Fruit fly (Drosophila melanogaster): ENCODE measurements around the gene CG1394.

CG1394 gene

dm6 chrX:11146598-11147176 lies 23.8 kb downstream of the CG1394 start:
- TF ChIP-seq CG17801 (GFP tag; optimal IDR thresholded peaks at IDR 0.05; ENCODE audit: partially characterized antibody): peak; percentile 34

DNA sequence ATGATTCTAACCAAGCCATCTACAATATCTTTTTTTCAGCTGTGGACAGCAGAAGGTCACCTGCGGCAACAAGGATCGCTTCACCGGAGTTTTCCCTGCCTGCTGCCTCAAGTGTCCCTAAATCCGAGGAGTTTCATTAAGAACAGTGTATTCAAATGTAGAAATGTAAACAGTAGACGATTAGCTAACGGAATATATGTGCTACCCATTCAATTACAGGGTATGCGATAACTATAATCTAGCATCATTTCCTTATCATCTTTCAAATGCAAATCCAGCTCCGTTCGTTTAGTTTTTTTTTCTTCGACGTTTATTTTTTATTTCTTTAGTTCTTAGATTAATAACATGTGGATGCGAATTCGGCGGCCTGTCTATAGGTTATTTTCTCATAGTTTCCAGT lies 25.9 kb downstream of the CG1394 start:
- no peak for TF ChIP-seq CG17801 (GFP tag; optimal IDR thresholded peaks at IDR 0.05; ENCODE audit: partially characterized antibody)

DNA sequence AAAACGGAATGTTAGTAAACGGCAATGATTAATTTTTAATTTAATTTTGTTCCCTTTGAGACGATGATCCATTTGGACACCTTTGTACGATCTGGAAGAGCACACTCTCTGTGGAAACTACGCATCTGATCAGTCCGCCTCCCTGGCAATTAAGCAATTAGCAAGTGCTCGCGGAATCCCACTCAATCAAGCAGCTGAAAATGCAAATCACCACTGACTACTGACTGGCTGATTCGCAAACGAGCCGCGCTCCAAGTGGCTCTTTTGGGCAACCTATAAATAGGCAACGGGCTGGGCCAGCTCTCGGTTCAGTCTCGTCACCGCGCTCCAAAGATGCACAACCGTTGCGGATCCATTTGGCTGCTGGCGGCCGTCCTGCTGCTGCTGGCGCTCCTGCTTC lies 26.7 kb downstream of the CG1394 start, which contains the start of gene CG15201:
CG15201 (plus strand) TSS at position 301 of the 400 bp plus-strand sequence.
- TF ChIP-seq CG17801 (GFP tag; optimal IDR thresholded peaks at IDR 0.05; ENCODE audit: partially characterized antibody): no peak

dm6 chrX:11141785-11142591 lies 28.5 kb downstream of the CG1394 start, which contains the start of the genes CG15199 and CG15202:
Gene CG15199 (minus strand): TSS chrX:11141835.
Gene CG15202 (plus strand): TSS chrX:11142541.
- no peak for TF ChIP-seq CG17801 (GFP tag; optimal IDR thresholded peaks at IDR 0.05; ENCODE audit: partially characterized antibody)

- TF ChIP-seq CG17801 (GFP tag; optimal IDR thresholded peaks at IDR 0.05; ENCODE audit: partially characterized antibody): no peak
Measured at dm6 chrX:11140163-11140562, 30.3 kb downstream of the CG1394 start, which contains the start of gene ssp7. Gene ssp7 (minus strand): TSS chrX:11140263.

- TF ChIP-seq CG17801 (GFP tag; optimal IDR thresholded peaks at IDR 0.05; ENCODE audit: partially characterized antibody): peak; percentile 20
Measured at dm6 chrX:11137566-11138186, 32.8 kb downstream of the CG1394 start, which contains the start of gene CDK2AP1. Gene CDK2AP1 (plus strand): TSS chrX:11137859.

- TF ChIP-seq CG17801 (GFP tag; optimal IDR thresholded peaks at IDR 0.05; ENCODE audit: partially characterized antibody): no peak
Measured at dm6 chrX:11136587-11137512, 33.6 kb downstream of the CG1394 start, which contains the start of gene Klp10A. Gene Klp10A (minus strand): TSS chrX:11137118.

dm6 chrX:11135840-11136586 lies 34.5 kb downstream of the CG1394 start:
- TF ChIP-seq CG17801 (GFP tag; optimal IDR thresholded peaks at IDR 0.05; ENCODE audit: partially characterized antibody): no peak

dm6 chrX:11132312-11132711 lies 38.2 kb downstream of the CG1394 start, which contains the start of gene CG44385:
Gene CG44385 (minus strand): TSS chrX:11132412.
- TF ChIP-seq CG17801 (GFP tag; optimal IDR thresholded peaks at IDR 0.05; ENCODE audit: partially characterized antibody): no peak

DNA sequence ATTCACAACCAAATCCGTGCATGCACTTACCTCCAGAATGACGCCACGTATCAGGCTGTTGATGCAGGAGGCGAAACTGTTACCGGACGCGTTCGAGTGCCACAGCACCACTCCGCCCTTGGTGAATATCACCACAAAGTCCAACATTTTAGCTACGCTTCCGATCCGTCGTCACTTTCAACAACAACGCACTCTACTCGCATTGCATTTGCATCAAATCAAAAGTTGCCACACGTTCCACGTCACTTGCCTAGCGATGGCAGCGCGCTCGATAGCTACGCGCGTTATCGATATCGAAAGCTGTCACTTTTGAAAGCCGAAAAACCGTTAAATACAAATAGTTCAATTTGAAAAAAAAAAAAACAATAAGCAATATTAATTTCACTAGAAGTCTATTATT lies 41.6 kb downstream of the CG1394 start, which contains the start of gene SrpRalpha:
SrpRalpha (minus strand) TSS at position 260 of the 400 bp plus-strand sequence.
- TF ChIP-seq CG17801 (GFP tag; optimal IDR thresholded peaks at IDR 0.05; ENCODE audit: partially characterized antibody): peak; percentile 54

- TF ChIP-seq CG17801 (GFP tag; optimal IDR thresholded peaks at IDR 0.05; ENCODE audit: partially characterized antibody): peak; percentile 41
Measured at dm6 chrX:11124749-11125508, 45.5 kb downstream of the CG1394 start, which contains the start of gene Rpt3. Gene Rpt3 (plus strand): TSS chrX:11125101.

DNA sequence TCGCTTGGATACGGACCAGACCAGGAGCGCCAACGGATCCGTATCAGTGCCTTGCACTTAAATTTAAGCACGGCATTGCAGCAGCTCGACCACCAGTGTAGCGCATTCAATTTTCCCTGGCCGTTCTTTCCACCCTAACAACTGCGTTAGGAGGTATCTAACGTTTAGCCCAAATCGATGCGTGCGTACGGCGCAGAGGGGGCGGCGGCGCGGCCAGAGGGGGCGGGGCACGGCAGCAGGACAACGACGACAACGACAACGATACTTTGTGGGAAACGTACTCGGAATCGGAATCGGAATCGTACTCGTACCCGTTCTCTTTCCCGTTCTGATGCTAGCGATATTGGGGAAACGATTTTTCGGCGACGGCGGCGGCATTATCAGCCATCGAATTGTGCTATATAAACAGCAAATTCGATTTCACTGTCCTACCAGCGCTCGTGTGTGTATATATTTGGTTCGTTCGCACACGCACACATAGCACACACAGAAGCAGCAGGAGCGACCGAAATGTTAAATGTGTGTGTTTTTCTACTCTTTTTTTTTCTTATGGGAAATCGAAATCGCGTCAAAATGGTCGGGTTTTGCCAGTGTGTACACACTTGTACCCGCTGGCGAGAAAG lies 46.2 kb downstream of the CG1394 start, which contains the start of gene CG11122:
CG11122 (minus strand) TSS at position 601 of the 623 bp plus-strand sequence.
- no peak for TF ChIP-seq CG17801 (GFP tag; optimal IDR thresholded peaks at IDR 0.05; ENCODE audit: partially characterized antibody)

All from ovary, adult (tissue).